Worm (Caenorhabditis elegans): ENCODE results near the gene Y53C12B.7.

DNA sequence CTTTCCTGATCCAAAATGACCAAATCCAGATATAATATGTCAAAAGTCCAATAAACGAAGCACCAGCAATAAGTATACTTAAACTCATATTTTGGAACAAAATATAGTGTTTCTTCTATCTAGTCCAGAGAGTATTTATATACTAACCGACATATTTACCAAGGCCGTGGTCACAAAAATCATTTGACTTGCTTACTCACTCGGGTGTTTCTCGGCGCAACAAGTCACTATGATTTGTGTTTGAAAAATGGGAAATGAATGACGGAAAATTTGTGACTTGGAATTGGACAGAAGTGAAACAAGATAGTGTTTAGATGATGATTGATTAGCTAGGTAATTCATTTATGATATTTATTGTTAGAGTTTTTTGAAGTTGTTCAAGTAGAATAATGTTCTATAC is 47.2 kb upstream of the Y53C12B.7 start, which contains the start of gene cyp-13A5:
- TF ChIP-seq ztf-11 (tag; optimal IDR thresholded peaks at IDR 0.05) (no peak), alr-1 (tag; optimal IDR thresholded peaks at IDR 0.05) (no peak), aly-2 (tag; optimal IDR thresholded peaks at IDR 0.05) (no peak), blmp-1 (tag; optimal IDR thresholded peaks at IDR 0.05; ENCODE audit: insufficient read depth) (no peak), fos-1 (tag; optimal IDR thresholded peaks at IDR 0.05) (peak; percentile 92), skn-1 (tag; optimal IDR thresholded peaks at IDR 0.05) (no peak), lin-13 (GFP tag; optimal IDR thresholded peaks at IDR 0.05) (no peak), nhr-77 (tag; optimal IDR thresholded peaks at IDR 0.05) (no peak), ZK546.5 (tag; optimal IDR thresholded peaks at IDR 0.05) (no peak), lin-11 (tag; optimal IDR thresholded peaks at IDR 0.05) (no peak), mdl-1 (tag; optimal IDR thresholded peaks at IDR 0.05) (no peak), ceh-82 (tag; optimal IDR thresholded peaks at IDR 0.05) (no peak)
